Worm (Caenorhabditis elegans) whole organism, midembryonic: ENCODE measurements around the gene cyp-13A2.

Source experiments
- T22C8.4 ChIP-seq: fragments of 200-800 bp; sonication (Bioruptor generic); IDR thresholded peaks from 2 replicates; pipeline ENCODE4 v1.3.6; 2022; ENCODE audit warnings: missing genetic modification characterization, missing compliant biosample characterization
- cog-1 ChIP-seq: sonication (generic microtip); optimal IDR thresholded peaks from 2 replicates; lab custom pipeline; 2016; ENCODE audit warnings: missing genetic modification characterization, missing compliant biosample characterization
- flt-1 ChIP-seq: fragments of 200-800 bp; sonication (Bioruptor generic); IDR thresholded peaks from 2 replicates; pipeline ENCODE4 v1.3.6; 2022; ENCODE audit warnings: missing genetic modification characterization, missing compliant biosample characterization
- klf-2 ChIP-seq: fragments of 200-800 bp; sonication (Bioruptor generic); conservative IDR thresholded peaks from 2 replicates; pipeline ENCODE4 v1.3.6; 2022; ENCODE audit warnings: missing genetic modification reagents, missing genetic modification characterization, missing compliant biosample characterization
- med-1 ChIP-seq: sonication (generic microtip); optimal IDR thresholded peaks from 2 replicates; lab custom pipeline; 2017; ENCODE audit warnings: missing genetic modification characterization, mild to moderate bottlenecking, missing compliant biosample characterization, antibody characterized with exemption, missing genetic modification reagents; ENCODE audit not compliant: insufficient read depth
- ref-1 ChIP-seq: fragments of 200-800 bp; sonication (Bioruptor generic); conservative IDR thresholded peaks from 2 replicates; pipeline ENCODE4 v1.3.6; 2022; ENCODE audit warnings: missing genetic modification reagents, missing genetic modification characterization, missing compliant biosample characterization
- tab-1 ChIP-seq: fragments of 200-800 bp; sonication (Bioruptor generic); IDR thresholded peaks from 2 replicates; pipeline ENCODE4 v1.3.6; 2022; ENCODE audit warnings: missing genetic modification characterization, missing compliant biosample characterization
- ztf-23 ChIP-seq: fragments of 200-800 bp; sonication (Bioruptor generic); IDR thresholded peaks from 2 replicates; pipeline ENCODE4 v1.3.6; 2022; ENCODE audit warnings: missing genetic modification reagents, missing genetic modification characterization, missing compliant biosample characterization
- ztf-29 ChIP-seq: fragments of 200-800 bp; sonication (Bioruptor generic); IDR thresholded peaks from 2 replicates; pipeline ENCODE4 v1.3.6; 2022; ENCODE audit warnings: missing genetic modification reagents, missing genetic modification characterization, missing compliant biosample characterization

Gene cyp-13A2

DNA sequence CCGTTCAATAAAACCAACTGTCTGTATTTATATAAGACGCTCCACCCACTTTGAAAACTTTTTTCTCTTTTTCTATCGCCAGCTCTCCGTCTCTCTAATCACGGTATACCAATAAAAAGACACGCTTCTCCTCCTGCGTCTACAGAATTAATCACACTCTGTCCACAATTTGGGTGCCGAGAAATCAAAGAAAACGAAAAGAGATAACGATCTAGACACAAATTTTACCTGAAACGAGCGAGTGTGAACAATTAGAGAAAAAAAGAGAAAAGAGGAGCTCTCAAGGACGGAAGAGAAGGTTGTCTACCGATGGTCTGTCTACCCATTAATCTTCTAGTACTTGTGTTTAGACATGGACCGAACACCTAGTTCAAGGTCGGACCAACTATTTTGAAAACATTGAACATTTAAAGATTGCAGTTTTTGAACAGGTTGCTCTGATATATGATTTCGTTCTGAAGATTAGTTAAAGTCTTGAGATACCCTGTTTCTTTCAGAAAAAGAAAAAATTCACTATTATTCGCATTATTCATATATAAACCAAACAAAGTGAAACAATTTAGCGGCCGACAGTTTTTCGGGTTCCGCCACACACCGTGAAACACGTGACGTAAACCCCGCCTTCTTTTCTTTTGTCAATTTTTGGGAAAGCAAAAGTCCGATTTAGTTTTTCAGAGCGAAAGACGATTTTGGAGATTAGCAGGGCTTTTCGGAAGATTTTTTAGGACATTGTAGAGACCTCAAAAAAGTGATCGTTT lies at the start of gene cyp-13A2:
Gene cyp-13A2, minus strand, starts transcription at position 235 of the 758 bp plus-strand sequence.
- no peak for TF ChIP-seq T22C8.4 (GFP tag; lab: Robert Waterston, UW)
- TF ChIP-seq klf-2 (GFP tag; lab: Robert Waterston, UW) = no peak

DNA sequence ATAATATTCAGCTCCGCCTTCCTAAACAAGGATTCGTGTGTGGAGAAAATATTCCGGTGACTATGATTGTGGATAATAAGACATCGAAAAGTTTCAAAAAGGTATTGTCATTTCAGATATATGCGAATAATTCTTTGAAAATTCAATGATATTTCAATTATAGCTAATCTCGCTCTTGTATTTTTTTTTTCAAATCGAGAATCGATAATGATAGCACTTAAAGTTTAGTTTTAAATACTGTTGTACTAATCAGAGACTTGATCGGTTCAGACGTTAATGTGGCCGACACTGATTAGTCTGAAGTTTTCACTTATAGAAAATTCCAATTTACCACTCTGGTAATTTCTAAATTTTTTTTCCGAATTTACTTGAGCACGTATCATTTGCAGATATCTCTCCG lies 48.5 kb upstream of the cyp-13A2 start:
- TF ChIP-seq cog-1 (no peak), klf-2 (GFP tag; lab: Robert Waterston, UW) (no peak), tab-1 (GFP tag; lab: Robert Waterston, UW) (no peak), ztf-23 (GFP tag; lab: Robert Waterston, UW) (no peak), med-1 (GFP tag; lab: Kevin White, UChicago) (no peak), ztf-29 (GFP tag; lab: Robert Waterston, UW) (no peak), ref-1 (GFP tag; lab: Robert Waterston, UW) (no peak), flt-1 (GFP tag; lab: Robert Waterston, UW) (no peak), T22C8.4 (GFP tag; lab: Robert Waterston, UW) (no peak)

DNA sequence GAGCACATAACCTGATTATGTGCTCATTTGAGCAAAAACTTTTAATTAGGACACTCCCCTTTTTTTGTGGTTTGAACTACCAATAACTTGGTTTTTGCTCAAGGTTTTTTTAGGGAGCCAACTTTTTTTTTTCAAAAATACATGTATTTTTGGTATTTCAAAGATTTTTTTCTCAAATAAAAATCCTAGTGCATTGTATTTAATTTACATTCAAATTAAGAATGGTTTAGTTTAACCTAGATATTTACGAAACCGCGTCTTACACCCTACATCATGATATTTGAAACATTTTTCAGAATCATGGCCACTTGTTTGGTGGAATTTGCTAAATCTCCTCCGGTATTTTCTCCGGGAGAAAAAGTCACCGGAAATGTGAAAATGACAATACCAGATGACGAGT lies 47.5 kb upstream of the cyp-13A2 start, which contains the start of gene arrd-5:
Gene arrd-5, plus strand, starts transcription at position 301 of the 400 bp plus-strand sequence.
- TF ChIP-seq ztf-23 (GFP tag; lab: Robert Waterston, UW) (no peak), tab-1 (GFP tag; lab: Robert Waterston, UW) (no peak), flt-1 (GFP tag; lab: Robert Waterston, UW) (no peak), ref-1 (GFP tag; lab: Robert Waterston, UW) (no peak), T22C8.4 (GFP tag; lab: Robert Waterston, UW) (no peak), ztf-29 (GFP tag; lab: Robert Waterston, UW) (no peak), klf-2 (GFP tag; lab: Robert Waterston, UW) (no peak), med-1 (GFP tag; lab: Kevin White, UChicago) (no peak), cog-1 (no peak)

DNA sequence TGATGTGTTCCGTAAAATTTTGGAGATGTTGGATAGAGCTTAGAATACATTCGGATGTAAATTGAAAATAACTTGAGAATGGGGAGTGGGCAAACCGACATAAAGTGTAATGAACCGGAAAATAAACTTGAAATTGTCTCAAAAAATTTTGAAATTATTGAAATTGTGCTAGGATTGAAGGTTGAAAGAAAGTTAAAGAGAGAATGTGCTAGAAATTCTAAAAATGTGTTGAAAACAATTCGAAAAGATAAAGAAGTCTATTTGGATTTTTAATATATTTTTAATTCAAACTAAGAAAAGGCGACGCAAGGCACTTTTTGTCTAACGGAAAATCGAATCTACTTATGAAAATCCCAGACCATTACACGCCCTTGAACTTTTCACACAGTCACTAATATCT lies 46.4 kb upstream of the cyp-13A2 start, which contains the start of gene ZK938.3:
Gene ZK938.3, minus strand, starts transcription at position 101 of the 400 bp plus-strand sequence.
- no peak for TF ChIP-seq ztf-29 (GFP tag; lab: Robert Waterston, UW)
- no peak for TF ChIP-seq ztf-23 (GFP tag; lab: Robert Waterston, UW)
- no peak for TF ChIP-seq med-1 (GFP tag; lab: Kevin White, UChicago)
- no peak for TF ChIP-seq flt-1 (GFP tag; lab: Robert Waterston, UW)
- TF ChIP-seq tab-1 (GFP tag; lab: Robert Waterston, UW) = no peak
- no peak for TF ChIP-seq ref-1 (GFP tag; lab: Robert Waterston, UW)
- no peak for TF ChIP-seq klf-2 (GFP tag; lab: Robert Waterston, UW)
- no peak for TF ChIP-seq cog-1
- no peak for TF ChIP-seq T22C8.4 (GFP tag; lab: Robert Waterston, UW)

DNA sequence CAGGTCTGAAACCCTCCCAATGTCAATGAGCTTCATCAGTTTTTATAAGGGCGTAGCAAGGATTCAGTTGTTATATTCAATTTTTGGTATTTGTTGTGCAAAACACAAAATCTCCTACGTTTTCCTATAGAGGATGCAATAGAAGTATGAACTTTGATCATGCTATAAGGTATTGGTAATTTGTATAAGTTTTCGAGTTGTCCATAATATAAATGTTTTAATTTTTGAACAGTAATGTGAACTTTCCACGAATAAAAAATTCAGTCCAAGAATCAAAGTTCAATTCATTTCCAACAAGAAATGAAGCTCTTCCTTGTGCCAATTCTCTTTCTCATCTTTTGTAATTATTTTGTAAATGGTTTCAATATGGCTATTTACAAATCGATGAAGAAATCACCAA lies 43.6 kb upstream of the cyp-13A2 start, which contains the start of gene ZK938.12:
Gene ZK938.12, plus strand, starts transcription at position 301 of the 400 bp plus-strand sequence.
- TF ChIP-seq ztf-29 (GFP tag; lab: Robert Waterston, UW) (no peak), cog-1 (no peak), flt-1 (GFP tag; lab: Robert Waterston, UW) (no peak), T22C8.4 (GFP tag; lab: Robert Waterston, UW) (no peak), ref-1 (GFP tag; lab: Robert Waterston, UW) (no peak)

DNA sequence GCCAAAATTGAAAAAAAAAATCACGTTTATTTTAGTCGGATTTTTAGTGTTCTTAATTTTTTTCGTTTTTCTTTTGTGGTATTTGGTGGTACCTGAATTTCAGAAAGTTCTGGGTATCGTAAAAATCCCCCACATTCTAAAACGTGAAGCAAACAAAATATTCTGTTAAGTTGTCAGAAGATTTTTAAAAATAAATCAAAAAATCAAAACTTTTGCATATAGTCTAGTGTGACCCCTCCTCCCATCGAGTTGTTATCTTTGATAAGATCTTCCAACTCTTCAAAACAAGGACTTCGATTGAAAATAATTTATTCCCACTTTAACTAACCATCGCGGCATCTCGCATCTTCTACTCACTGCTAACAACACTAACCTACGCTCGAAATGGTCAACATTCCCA lies 41.7 kb upstream of the cyp-13A2 start, which contains the start of gene ZK938.1:
Gene ZK938.1, plus strand, starts transcription at position 301 of the 400 bp plus-strand sequence.
- TF ChIP-seq cog-1 (no peak), ztf-23 (GFP tag; lab: Robert Waterston, UW) (no peak), med-1 (GFP tag; lab: Kevin White, UChicago) (no peak)

DNA sequence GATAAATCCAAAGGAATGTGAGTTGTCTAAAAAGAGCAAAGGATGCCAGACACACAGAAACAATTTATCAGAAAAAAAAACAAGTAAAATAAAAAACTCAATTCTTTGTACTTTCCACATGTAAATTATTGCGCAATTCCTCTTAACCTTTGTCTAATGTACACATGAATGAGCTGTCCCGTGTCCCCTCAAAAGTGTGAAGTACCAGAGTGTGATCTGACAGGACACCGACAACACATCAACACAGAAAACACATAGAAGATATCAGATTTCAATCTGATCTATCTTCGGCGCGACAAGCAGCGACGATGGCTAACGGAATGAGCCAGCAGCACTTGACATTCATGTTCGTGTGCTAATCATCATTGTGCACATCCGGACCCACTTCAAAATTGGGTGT lies 41.1 kb upstream of the cyp-13A2 start:
- TF ChIP-seq ref-1 (GFP tag; lab: Robert Waterston, UW) (no peak), ztf-23 (GFP tag; lab: Robert Waterston, UW) (no peak), tab-1 (GFP tag; lab: Robert Waterston, UW) (no peak), flt-1 (GFP tag; lab: Robert Waterston, UW) (no peak), ztf-29 (GFP tag; lab: Robert Waterston, UW) (no peak), T22C8.4 (GFP tag; lab: Robert Waterston, UW) (no peak), cog-1 (no peak), med-1 (GFP tag; lab: Kevin White, UChicago) (no peak), klf-2 (GFP tag; lab: Robert Waterston, UW) (no peak)

DNA sequence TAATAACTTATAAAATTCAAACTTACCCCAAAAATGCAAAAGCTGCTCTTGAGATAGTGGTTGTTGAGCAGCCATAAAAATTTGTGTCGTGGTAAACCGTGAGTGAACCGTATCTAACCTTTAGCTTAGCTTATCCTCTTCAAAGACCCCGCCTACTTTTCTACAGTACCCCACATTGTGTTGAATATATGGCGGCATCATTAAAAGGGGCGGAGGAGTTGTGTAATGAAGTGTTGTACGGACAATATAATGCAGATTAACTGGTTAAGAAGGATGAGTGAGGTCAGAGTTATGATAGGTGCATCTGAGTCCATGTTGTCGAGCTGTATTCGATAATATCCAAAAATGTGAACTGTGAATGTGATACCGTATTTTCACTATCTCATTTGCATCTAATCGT lies 40.4 kb upstream of the cyp-13A2 start, which contains the start of gene eyg-1:
Gene eyg-1, minus strand, starts transcription at position 101 of the 400 bp plus-strand sequence.
- TF ChIP-seq ztf-29 (GFP tag; lab: Robert Waterston, UW) = no peak
- TF ChIP-seq flt-1 (GFP tag; lab: Robert Waterston, UW) = no peak
- TF ChIP-seq klf-2 (GFP tag; lab: Robert Waterston, UW) = no peak
- no peak for TF ChIP-seq med-1 (GFP tag; lab: Kevin White, UChicago)
- no peak for TF ChIP-seq tab-1 (GFP tag; lab: Robert Waterston, UW)
- TF ChIP-seq ztf-23 (GFP tag; lab: Robert Waterston, UW) = no peak
- no peak for TF ChIP-seq ref-1 (GFP tag; lab: Robert Waterston, UW)
- TF ChIP-seq T22C8.4 (GFP tag; lab: Robert Waterston, UW) = no peak
- TF ChIP-seq cog-1 = no peak

DNA sequence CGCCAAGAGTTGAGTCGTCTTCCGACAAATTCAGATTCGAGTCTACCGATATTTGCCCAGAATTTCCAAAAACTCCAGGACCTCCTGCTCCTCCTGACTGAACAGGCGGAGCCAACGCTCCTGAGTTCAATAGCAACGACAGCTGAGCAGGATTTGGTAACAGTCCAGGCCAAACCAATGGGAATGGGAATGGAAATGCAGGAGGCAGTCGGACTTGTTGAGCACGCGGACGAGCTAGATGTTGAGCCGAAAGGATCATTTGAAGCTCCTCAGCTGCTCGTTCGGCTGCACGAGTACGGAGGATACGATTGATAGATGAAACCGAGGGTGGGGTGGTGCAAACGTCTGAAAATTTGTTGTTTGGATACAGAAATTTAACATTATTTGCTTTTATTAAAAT lies 39.5 kb upstream of the cyp-13A2 start:
- no peak for TF ChIP-seq ztf-23 (GFP tag; lab: Robert Waterston, UW)
- no peak for TF ChIP-seq tab-1 (GFP tag; lab: Robert Waterston, UW)
- no peak for TF ChIP-seq klf-2 (GFP tag; lab: Robert Waterston, UW)
